Worm (Caenorhabditis elegans) whole organism, L1 larva: ENCODE measurements around the gene K05F1.6.

Experiments
- C04F5.9 ChIP-seq: sonication (generic microtip); optimal IDR thresholded peaks from 2 replicates; lab custom pipeline; 2016; ENCODE audit warnings: missing genetic modification characterization, missing compliant biosample characterization
- C16A3.4 ChIP-seq: fragments of 150-350 bp; optimal IDR thresholded peaks from 2 replicates; lab custom pipeline; 2014; ENCODE audit warnings: missing biosample characterization, missing genetic modification characterization
- aha-1 ChIP-seq: fragments of 150-350 bp; optimal IDR thresholded peaks from 2 replicates; lab custom pipeline; 2014; ENCODE audit warnings: missing biosample characterization, missing genetic modification characterization
- aly-2 ChIP-seq: fragments of 150-350 bp; optimal IDR thresholded peaks from 2 replicates; lab custom pipeline; 2014; ENCODE audit warnings: missing biosample characterization, missing genetic modification characterization
- ama-1 ChIP-seq: fragments of 150-350 bp; optimal IDR thresholded peaks from 2 replicates; lab custom pipeline; 2014
- ceh-90 ChIP-seq: sonication (generic microtip); optimal IDR thresholded peaks from 2 replicates; lab custom pipeline; 2016; ENCODE audit warnings: missing genetic modification characterization, missing compliant biosample characterization
- dpl-1 ChIP-seq, 3 experiments: fragments of 150-350 bp in 2 of 3; sonication (generic microtip) in 1 of 3; optimal IDR thresholded peaks; 2 replicates each; lab custom pipeline; 2014 to 2017; ENCODE audit warnings: missing biosample characterization in 3 of 3, missing genetic modification characterization in 3 of 3, missing genetic modification reagents in 3 of 3
- dsc-1 ChIP-seq: sonication (generic microtip); optimal IDR thresholded peaks from 2 replicates; lab custom pipeline; 2016; ENCODE audit warnings: mild to moderate bottlenecking, missing genetic modification characterization, missing compliant biosample characterization
- efl-1 ChIP-seq, 4 experiments: fragments of 150-350 bp; optimal IDR thresholded peaks in 3 of 4; peaks in 1 of 4; 1 replicate in 1 of 4; 2 replicates in 3 of 4; lab custom pipeline; 2014; ENCODE audit warnings: missing biosample characterization in 2 of 4, missing genetic modification characterization in 2 of 4, missing genetic modification reagents in 2 of 4
- egl-13 ChIP-seq: sonication (generic microtip); optimal IDR thresholded peaks from 2 replicates; lab custom pipeline; 2016; ENCODE audit warnings: missing genotype, missing genetic modification reagents, missing genetic modification characterization, missing compliant biosample characterization
- egl-27 ChIP-seq, 2 experiments: fragments of 150-350 bp in 1 of 2; sonication (generic microtip); optimal IDR thresholded peaks; 3 replicates each; lab custom pipeline; 2017 to 2018; ENCODE audit warnings: missing biosample characterization in 2 of 2, missing genetic modification characterization in 2 of 2, missing genetic modification reagents in 2 of 2
- elt-2 ChIP-seq: sonication (generic microtip); optimal IDR thresholded peaks from 2 replicates; lab custom pipeline; 2016; ENCODE audit warnings: missing genetic modification characterization, mild to moderate bottlenecking, inconsistent platforms, missing compliant biosample characterization, missing genetic modification reagents
- ets-5 ChIP-seq: fragments of 200-800 bp; sonication (Bioruptor generic); IDR thresholded peaks from 2 replicates; pipeline ENCODE4 v1.3.6; 2022; ENCODE audit warnings: missing genetic modification characterization, missing compliant biosample characterization
- fkh-10 ChIP-seq: sonication (generic microtip); optimal IDR thresholded peaks from 2 replicates; lab custom pipeline; 2017; ENCODE audit warnings: missing biosample characterization, missing genetic modification reagents, missing genetic modification characterization
- grh-1 ChIP-seq: fragments of 200-800 bp; sonication (Bioruptor generic); IDR thresholded peaks from 2 replicates; pipeline ENCODE4 v1.3.6; 2022; ENCODE audit warnings: missing genetic modification reagents, missing genetic modification characterization, missing compliant biosample characterization
- hlh-17 ChIP-seq: fragments of 200-800 bp; sonication (Bioruptor generic); optimal IDR thresholded peaks from 2 replicates; lab custom pipeline; 2018; ENCODE audit warnings: missing genetic modification characterization, mild to moderate bottlenecking, missing compliant biosample characterization, moderate library complexity, borderline replicate concordance
- irx-1 ChIP-seq: sonication (generic microtip); optimal IDR thresholded peaks from 2 replicates; lab custom pipeline; 2016; ENCODE audit warnings: missing genetic modification characterization, missing compliant biosample characterization
- isw-1 ChIP-seq: fragments of 200-800 bp; sonication (Bioruptor generic); IDR thresholded peaks from 2 replicates; pipeline ENCODE4 v1.3.6; 2022; ENCODE audit warnings: missing genetic modification characterization, missing compliant biosample characterization
- lin-13 ChIP-seq: fragments of 150-350 bp; optimal IDR thresholded peaks from 2 replicates; lab custom pipeline; 2014; ENCODE audit warnings: missing biosample characterization, missing genetic modification reagents, missing genetic modification characterization
- lin-14 ChIP-seq: fragments of 200-800 bp; sonication (Bioruptor generic); optimal IDR thresholded peaks from 2 replicates; lab custom pipeline; 2018; ENCODE audit warnings: mild to moderate bottlenecking, missing genetic modification characterization, moderate library complexity, missing compliant biosample characterization
- lin-15B ChIP-seq: fragments of 150-350 bp; sonication (generic microtip); optimal IDR thresholded peaks from 3 replicates; lab custom pipeline; 2014; ENCODE audit warnings: missing biosample characterization, missing genetic modification characterization
- lin-35 ChIP-seq, 2 experiments: fragments of 150-350 bp; optimal IDR thresholded peaks; 2 replicates each; lab custom pipeline; 2014; ENCODE audit warnings: missing biosample characterization in 2 of 2, missing genetic modification characterization in 2 of 2, missing genetic modification reagents in 2 of 2
- lir-3 ChIP-seq: sonication (generic microtip); optimal IDR thresholded peaks from 2 replicates; lab custom pipeline; 2016; ENCODE audit warnings: mild to moderate bottlenecking, missing genetic modification characterization, moderate library complexity, missing compliant biosample characterization; ENCODE audit not compliant: poor library complexity
- lsy-2 ChIP-seq, 2 experiments: fragments of 150-350 bp; optimal IDR thresholded peaks; 2 replicates each; lab custom pipeline; 2014; ENCODE audit warnings: missing biosample characterization in 2 of 2, missing genetic modification characterization in 2 of 2
- mab-9 ChIP-seq: fragments of 200-800 bp; sonication (Bioruptor generic); IDR thresholded peaks from 2 replicates; pipeline ENCODE4 v1.3.6; 2022; ENCODE audit warnings: missing genetic modification reagents, missing genetic modification characterization, missing compliant biosample characterization
- mdl-1 ChIP-seq, 2 experiments: fragments of 150-350 bp; optimal IDR thresholded peaks; 2 replicates each; lab custom pipeline; 2014 to 2017; ENCODE audit warnings: missing biosample characterization in 2 of 2, missing genetic modification characterization in 2 of 2, inconsistent platforms in 1 of 2
- nhr-19 ChIP-seq: fragments of 200-800 bp; sonication (Bioruptor generic); conservative IDR thresholded peaks from 2 replicates; pipeline ENCODE4 v1.3.6; 2022; ENCODE audit warnings: missing genetic modification characterization, missing compliant biosample characterization
- nhr-28 ChIP-seq: fragments of 150-350 bp; optimal IDR thresholded peaks from 2 replicates; lab custom pipeline; 2014; ENCODE audit warnings: missing biosample characterization, missing genetic modification characterization
- nhr-47 ChIP-seq: sonication (generic microtip); optimal IDR thresholded peaks from 2 replicates; lab custom pipeline; 2016; ENCODE audit warnings: mild to moderate bottlenecking, missing genetic modification characterization, moderate library complexity, missing compliant biosample characterization
- nhr-71 ChIP-seq: sonication (generic microtip); optimal IDR thresholded peaks from 2 replicates; lab custom pipeline; 2016; ENCODE audit warnings: mild to moderate bottlenecking, missing genetic modification characterization, moderate library complexity, missing compliant biosample characterization
- nhr-84 ChIP-seq: sonication (generic microtip); optimal IDR thresholded peaks from 2 replicates; lab custom pipeline; 2017; ENCODE audit warnings: missing biosample characterization, missing genetic modification characterization
- nhr-85 ChIP-seq: sonication (generic microtip); peaks from one replicate; lab custom pipeline; 2016; ENCODE audit warnings: missing genetic modification characterization, inconsistent platforms, missing compliant biosample characterization
- nhr-90 ChIP-seq: sonication (generic microtip); optimal IDR thresholded peaks from 2 replicates; lab custom pipeline; 2016; ENCODE audit warnings: mild to moderate bottlenecking, missing genetic modification characterization, missing compliant biosample characterization; ENCODE audit not compliant: poor library complexity
- pag-3 ChIP-seq: sonication (generic microtip); optimal IDR thresholded peaks from 2 replicates; lab custom pipeline; 2017; ENCODE audit warnings: missing genetic modification characterization, mild to moderate bottlenecking, missing compliant biosample characterization, antibody characterized with exemption, borderline replicate concordance; ENCODE audit not compliant: insufficient read depth
- rnt-1 ChIP-seq: sonication (generic microtip); optimal IDR thresholded peaks from 2 replicates; lab custom pipeline; 2016; ENCODE audit warnings: mild to moderate bottlenecking, missing genetic modification characterization, moderate library complexity, missing compliant biosample characterization
- sox-4 ChIP-seq: sonication (generic microtip); optimal IDR thresholded peaks from 2 replicates; lab custom pipeline; 2016; ENCODE audit warnings: missing genetic modification characterization, missing compliant biosample characterization
- swsn-7 ChIP-seq: sonication (generic microtip); optimal IDR thresholded peaks from 2 replicates; lab custom pipeline; 2016; ENCODE audit warnings: missing genetic modification characterization, missing compliant biosample characterization
- tbx-2 ChIP-seq: sonication (generic microtip); optimal IDR thresholded peaks from 2 replicates; lab custom pipeline; 2016; ENCODE audit warnings: missing genetic modification characterization, missing compliant biosample characterization
- tlp-1 ChIP-seq: fragments of 150-350 bp; optimal IDR thresholded peaks from 2 replicates; lab custom pipeline; 2014; ENCODE audit warnings: missing biosample characterization, missing genetic modification characterization
- unc-30 ChIP-seq: sonication (generic microtip); optimal IDR thresholded peaks from 2 replicates; lab custom pipeline; 2017; ENCODE audit warnings: missing biosample characterization, missing genetic modification characterization
- unc-62 ChIP-seq: fragments of 150-350 bp; optimal IDR thresholded peaks from 2 replicates; lab custom pipeline; 2014; ENCODE audit warnings: missing biosample characterization, missing genetic modification reagents, missing genetic modification characterization
- unc-86 ChIP-seq: sonication (generic microtip); optimal IDR thresholded peaks from 2 replicates; lab custom pipeline; 2016; ENCODE audit warnings: missing genetic modification characterization, missing compliant biosample characterization
- xbp-1 ChIP-seq: sonication (generic microtip); optimal IDR thresholded peaks from 2 replicates; lab custom pipeline; 2016; ENCODE audit warnings: missing genetic modification characterization, missing compliant biosample characterization
- ztf-11 ChIP-seq, 2 experiments: sonication (generic microtip); optimal IDR thresholded peaks; 2 replicates each; lab custom pipeline; 2016 to 2017; ENCODE audit warnings: missing genetic modification characterization in 2 of 2, missing biosample characterization in 1 of 2, missing compliant biosample characterization in 1 of 2
- ztf-4 ChIP-seq: fragments of 150-350 bp; optimal IDR thresholded peaks from 2 replicates; lab custom pipeline; 2014; ENCODE audit warnings: missing biosample characterization, missing genetic modification characterization

Gene K05F1.6

ce11 chrII:5818298-5818697, 36.0 kb downstream of the K05F1.6 start, which contains the start of gene ZK1248.4:
Gene ZK1248.4, plus strand, starts transcription at chrII:5818598.
- TF ChIP-seq mab-9 (GFP tag; lab: Robert Waterston, UW) (no peak), sox-4 (no peak), fkh-10 (no peak), grh-1 (GFP tag; lab: Robert Waterston, UW) (no peak), nhr-71 (tag; lab: Kevin White, UChicago) (no peak), nhr-85 (tag; lab: Kevin White, UChicago) (no peak), ztf-4 (tag; lab: Kevin White, UChicago) (no peak), egl-13 (tag; lab: Kevin White, UChicago) (no peak), nhr-90 (tag; lab: Kevin White, UChicago) (no peak), nhr-28 (tag; lab: Kevin White, UChicago) (no peak), elt-2 (no peak), lin-14 (GFP tag; lab: Kevin White, UChicago) (no peak), nhr-47 (tag; lab: Kevin White, UChicago) (no peak), unc-30 (tag; lab: Kevin White, UChicago) (no peak), tlp-1 (tag; lab: Kevin White, UChicago) (no peak), lin-13 (GFP tag; lab: Kevin White, UChicago) (no peak), pag-3 (no peak), nhr-84 (no peak), unc-62 (no peak), lsy-2 (tag; optimal IDR thresholded peaks at IDR 0.05; lab: Kevin White, UChicago) (no peak)

- peak in 1 of 2 experiments; percentile 60 for TF ChIP-seq ztf-11 (tag; optimal IDR thresholded peaks at IDR 0.05; lab: Kevin White, UChicago)
- TF ChIP-seq irx-1 (tag; lab: Kevin White, UChicago): peak; percentile 42
- peak; percentile 9 to 69 for TF ChIP-seq lin-35 (GFP tag; optimal IDR thresholded peaks at IDR 0.05; lab: Kevin White, UChicago)
- TF ChIP-seq swsn-7 (tag; lab: Kevin White, UChicago): peak; percentile 32
- peak; percentile 65 for TF ChIP-seq lin-14 (GFP tag; lab: Kevin White, UChicago)
- TF ChIP-seq xbp-1 (tag; lab: Kevin White, UChicago): peak; percentile 41
- TF ChIP-seq C16A3.4 (tag; lab: Kevin White, UChicago): peak; percentile 15
- peak; percentile 35 for TF ChIP-seq sox-4
- TF ChIP-seq lin-15B: no peak
- TF ChIP-seq fkh-10: no peak
- peak; percentile 59 for TF ChIP-seq tbx-2 (tag; lab: Kevin White, UChicago)
- peak; percentile 67 for TF ChIP-seq nhr-71 (tag; lab: Kevin White, UChicago)
- TF ChIP-seq ceh-90 (tag; lab: Kevin White, UChicago): peak; percentile 74
- peak; percentile 16; the same call in 1 of the 2 replicates for TF ChIP-seq nhr-19 (GFP tag; lab: Robert Waterston, UW)
- no peak for TF ChIP-seq ets-5 (GFP tag; lab: Robert Waterston, UW)
- peak; percentile 32 to 73 (median 71) for TF ChIP-seq dpl-1 (GFP tag; optimal IDR thresholded peaks at IDR 0.05; lab: Kevin White, UChicago)
- peak; percentile 82 for TF ChIP-seq rnt-1 (tag; lab: Kevin White, UChicago)
- TF ChIP-seq mdl-1 (tag; optimal IDR thresholded peaks at IDR 0.05; lab: Kevin White, UChicago): no peak
- TF ChIP-seq lsy-2 (tag; optimal IDR thresholded peaks at IDR 0.05; lab: Kevin White, UChicago): peak in 1 of 2 experiments; percentile 40
- no peak for TF ChIP-seq isw-1 (GFP tag; lab: Robert Waterston, UW)
- no peak for TF ChIP-seq hlh-17 (GFP tag; lab: Kevin White, UChicago)
- TF ChIP-seq unc-30 (tag; lab: Kevin White, UChicago): no peak
- TF ChIP-seq lir-3 (tag; lab: Kevin White, UChicago): peak; percentile 77
- TF ChIP-seq unc-86 (tag; lab: Kevin White, UChicago): no peak
- peak; percentile 79 for TF ChIP-seq nhr-85 (tag; lab: Kevin White, UChicago)
- TF ChIP-seq aha-1: no peak
- peak; percentile 76 to 77 for TF ChIP-seq efl-1 (optimal IDR thresholded peaks at IDR 0.05; lab: Kevin White, UChicago)
- TF ChIP-seq efl-1 (GFP tag; optimal IDR thresholded peaks at IDR 0.05 in 1 of 2; lab: Kevin White, UChicago): peak; percentile 69 to 96
- TF ChIP-seq aly-2: no peak
- peak; percentile 38 for TF ChIP-seq egl-13 (tag; lab: Kevin White, UChicago)
- peak; percentile 12 for TF ChIP-seq lin-13 (GFP tag; lab: Kevin White, UChicago)
- TF ChIP-seq ama-1 (lab: Kevin White, UChicago): no peak
- TF ChIP-seq C04F5.9: peak; percentile 27
- TF ChIP-seq nhr-90 (tag; lab: Kevin White, UChicago): peak; percentile 57
- TF ChIP-seq elt-2: peak; percentile 28
- peak; percentile 47 for TF ChIP-seq dsc-1
- TF ChIP-seq egl-27 (tag; optimal IDR thresholded peaks at IDR 0.05; lab: Kevin White, UChicago): no peak
These were observed 37.3 kb downstream of the K05F1.6 start for ce11 chrII:5819655-5820054.
